Worm (Caenorhabditis elegans): Measurements from ENCODE around the gene C28H8.5.

Gene C28H8.5

ce11 chrIII:5919799-5920387 lies 35.8 kb downstream of the C28H8.5 start, which contains the start of the genes tdo-2 and C28H8.2 (continued):
- peak; percentile 75 for TF ChIP-seq snu-23 (GFP tag; optimal IDR thresholded peaks at IDR 0.05)
- TF ChIP-seq ceh-90 (tag; optimal IDR thresholded peaks at IDR 0.05) = no peak
- TF ChIP-seq F16B12.6 (tag; optimal IDR thresholded peaks at IDR 0.05) = no peak
- TF ChIP-seq lin-14 (GFP tag; optimal IDR thresholded peaks at IDR 0.05) = peak; percentile 86
- no peak for TF ChIP-seq tlp-1 (tag; optimal IDR thresholded peaks at IDR 0.05)
- TF ChIP-seq alr-1 (tag; optimal IDR thresholded peaks at IDR 0.05; ENCODE audit: borderline replicate concordance) = no peak
- no peak for TF ChIP-seq egl-13 (tag; optimal IDR thresholded peaks at IDR 0.05)
- peak; percentile 76 for TF ChIP-seq vab-15 (tag; optimal IDR thresholded peaks at IDR 0.05)
- TF ChIP-seq ceh-88 (GFP tag; IDR thresholded peaks at IDR 0.05) = no peak
- TF ChIP-seq egl-27 (tag; optimal IDR thresholded peaks at IDR 0.05) = no peak
- TF ChIP-seq lin-15B (tag; optimal IDR thresholded peaks at IDR 0.05) = no peak
- TF ChIP-seq aly-2 (tag; optimal IDR thresholded peaks at IDR 0.05) = no peak
- TF ChIP-seq nhr-84 (tag; optimal IDR thresholded peaks at IDR 0.05) = no peak
- TF ChIP-seq efl-3 (GFP tag; optimal IDR thresholded peaks at IDR 0.05) = no peak
- TF ChIP-seq isw-1 (GFP tag; IDR thresholded peaks at IDR 0.05) = no peak
- no peak for TF ChIP-seq fos-1 (tag; optimal IDR thresholded peaks at IDR 0.05)
- TF ChIP-seq ztf-11 (tag; optimal IDR thresholded peaks at IDR 0.05) = no peak
- no peak for TF ChIP-seq jun-1 (tag; optimal IDR thresholded peaks at IDR 0.05)
- no peak for TF ChIP-seq pag-3 (tag; optimal IDR thresholded peaks at IDR 0.05; ENCODE audit: borderline replicate concordance, insufficient read depth)
- TF ChIP-seq unc-62 (GFP tag; optimal IDR thresholded peaks at IDR 0.05) = no peak
- TF ChIP-seq nhr-47 (tag; optimal IDR thresholded peaks at IDR 0.05) = peak; percentile 54
- TF ChIP-seq skn-1 (tag; optimal IDR thresholded peaks at IDR 0.05) = peak; percentile 4
- peak; percentile 39 for TF ChIP-seq ztf-4 (tag; optimal IDR thresholded peaks at IDR 0.05)
- TF ChIP-seq dsc-1 (tag; optimal IDR thresholded peaks at IDR 0.05) = no peak
- no peak for TF ChIP-seq ceh-8 (GFP tag; optimal IDR thresholded peaks at IDR 0.05)
- no peak for TF ChIP-seq nhr-76 (tag; optimal IDR thresholded peaks at IDR 0.05)
- no peak for TF ChIP-seq hlh-17 (GFP tag; optimal IDR thresholded peaks at IDR 0.05; ENCODE audit: borderline replicate concordance)
- TF ChIP-seq dpl-1 (GFP tag; optimal IDR thresholded peaks at IDR 0.05) = peak; percentile 8 to 42 (median 27)
- TF ChIP-seq mab-9 (GFP tag; IDR thresholded peaks at IDR 0.05) = no peak
- no peak for TF ChIP-seq Y116A8C.19 (tag; optimal IDR thresholded peaks at IDR 0.05; ENCODE audit: borderline replicate concordance)
- TF ChIP-seq sptf-1 (tag; optimal IDR thresholded peaks at IDR 0.05) = no peak
- TF ChIP-seq tbx-2 (tag; optimal IDR thresholded peaks at IDR 0.05) = peak; percentile 74
- peak; percentile 91 for TF ChIP-seq nhr-20 (tag; optimal IDR thresholded peaks at IDR 0.05)
- peak in 1 of 2 experiments; percentile 92 for TF ChIP-seq mdl-1 (tag; optimal IDR thresholded peaks at IDR 0.05)
- no peak for TF ChIP-seq fkh-4 (tag; optimal IDR thresholded peaks at IDR 0.05; ENCODE audit: borderline replicate concordance)
- peak; percentile 96 for TF ChIP-seq nhr-85 (tag)
- peak; percentile 89 for TF ChIP-seq nhr-71 (tag; optimal IDR thresholded peaks at IDR 0.05)
- TF ChIP-seq ces-1 (GFP tag; optimal IDR thresholded peaks at IDR 0.05) = no peak
- TF ChIP-seq ceh-63 (GFP tag; optimal IDR thresholded peaks at IDR 0.05) = no peak
- TF ChIP-seq nhr-19 (GFP tag; conservative IDR thresholded peaks at IDR 0.05) = peak; percentile 78
- TF ChIP-seq C04F5.9 (tag; optimal IDR thresholded peaks at IDR 0.05) = no peak
- TF ChIP-seq lin-13 (GFP tag; optimal IDR thresholded peaks at IDR 0.05) = peak; percentile 7
- TF ChIP-seq C16A3.4 (tag; optimal IDR thresholded peaks at IDR 0.05) = peak; percentile 4
- TF ChIP-seq unc-130 (tag; optimal IDR thresholded peaks at IDR 0.05) = peak; percentile 67
- peak in 1 of 2 experiments; percentile 77 for TF ChIP-seq lin-35 (GFP tag; optimal IDR thresholded peaks at IDR 0.05)
- no peak for TF ChIP-seq lin-39 (tag; optimal IDR thresholded peaks at IDR 0.05)
- TF ChIP-seq elt-3 (tag; optimal IDR thresholded peaks at IDR 0.05) = peak in 5 of 6 experiments; percentile 83 to 96 (median 93)
- no peak for TF ChIP-seq elt-2 (tag; optimal IDR thresholded peaks at IDR 0.05)
- no peak for TF ChIP-seq hlh-4 (tag; optimal IDR thresholded peaks at IDR 0.05)

All from whole organism, L1 larva.